Worm (Caenorhabditis elegans): ENCODE measurements around the gene nas-12.
A peak's percentile ranks its signal among the peaks of the same experiment; 100 is the strongest.

The nas-12 gene

ce11 chrIV:10259557-10259956 lies 35.7 kb downstream of the nas-12 start, which contains the start of gene F01G10.9 (continued):
- no peak for TF ChIP-seq ref-2 (tag; optimal IDR thresholded peaks at IDR 0.05)

- TF ChIP-seq rnt-1 (tag; optimal IDR thresholded peaks at IDR 0.05) (peak; percentile 44), gmeb-2 (tag; optimal IDR thresholded peaks at IDR 0.05) (no peak)
Measured at ce11 chrIV:10261061-10261460, 37.2 kb downstream of the nas-12 start.

DNA sequence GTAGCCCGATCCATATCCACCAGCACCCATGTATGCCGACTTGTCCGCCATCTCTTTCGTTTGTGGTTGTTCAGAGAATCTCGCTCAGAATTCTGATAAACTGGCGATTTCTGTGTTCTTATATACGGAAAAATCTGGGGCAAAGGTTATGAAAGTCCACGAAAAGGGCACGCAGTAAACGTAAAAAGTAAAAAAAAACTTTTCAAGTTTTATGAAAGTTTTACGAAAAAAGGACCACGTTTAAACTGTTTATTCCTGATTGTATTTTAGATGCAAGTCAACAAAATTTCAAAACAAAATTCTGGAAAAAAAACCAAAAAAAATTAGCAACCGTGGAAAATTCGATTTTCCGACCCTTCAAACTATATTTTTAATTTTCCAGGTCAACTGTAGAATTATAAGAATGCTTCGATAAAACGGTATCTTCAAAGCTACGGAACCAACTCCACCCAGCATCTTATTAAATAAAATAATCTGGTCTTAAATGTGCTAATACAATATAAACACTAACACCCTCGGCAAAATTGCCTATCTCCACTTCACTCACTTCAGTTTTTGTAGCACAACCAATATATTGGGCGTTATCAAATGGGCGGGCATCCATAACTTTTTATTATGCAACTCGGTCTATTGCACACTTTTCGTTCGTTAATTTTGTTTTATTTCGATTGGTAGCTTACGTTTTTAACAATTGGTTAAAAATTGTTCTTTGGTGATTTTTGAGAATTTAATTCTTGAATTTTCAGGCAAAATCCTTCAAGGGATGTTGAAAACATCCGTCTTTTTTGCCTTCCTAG lies 45.5 kb downstream of the nas-12 start, which contains the start of the genes nspd-7 and Y43C5A.2:
TSS of gene nspd-7 (minus strand) at position 51 of the 797 bp plus-strand sequence.
TSS of gene Y43C5A.2 (plus strand) at position 747 of the 797 bp plus-strand sequence.
- no peak for TF ChIP-seq T23F11.4 (GFP tag; optimal IDR thresholded peaks at IDR 0.05)
- TF ChIP-seq C08G9.2 (tag; optimal IDR thresholded peaks at IDR 0.05) = no peak
- TF ChIP-seq lim-6 (tag; optimal IDR thresholded peaks at IDR 0.05) = no peak
- TF ChIP-seq ceh-19 (GFP tag; optimal IDR thresholded peaks at IDR 0.05) = no peak
- no peak for TF ChIP-seq mec-3 (tag; optimal IDR thresholded peaks at IDR 0.05; ENCODE audit: borderline replicate concordance)
- TF ChIP-seq tbx-2 (tag; optimal IDR thresholded peaks at IDR 0.05) = no peak

ce11 chrIV:10273360-10273759 lies 49.5 kb downstream of the nas-12 start:
- no peak for TF ChIP-seq pha-2 (tag; optimal IDR thresholded peaks at IDR 0.05)
- no peak for TF ChIP-seq fax-1 (tag; optimal IDR thresholded peaks at IDR 0.05)
- TF ChIP-seq fkh-6 (tag; optimal IDR thresholded peaks at IDR 0.05) = no peak

DNA sequence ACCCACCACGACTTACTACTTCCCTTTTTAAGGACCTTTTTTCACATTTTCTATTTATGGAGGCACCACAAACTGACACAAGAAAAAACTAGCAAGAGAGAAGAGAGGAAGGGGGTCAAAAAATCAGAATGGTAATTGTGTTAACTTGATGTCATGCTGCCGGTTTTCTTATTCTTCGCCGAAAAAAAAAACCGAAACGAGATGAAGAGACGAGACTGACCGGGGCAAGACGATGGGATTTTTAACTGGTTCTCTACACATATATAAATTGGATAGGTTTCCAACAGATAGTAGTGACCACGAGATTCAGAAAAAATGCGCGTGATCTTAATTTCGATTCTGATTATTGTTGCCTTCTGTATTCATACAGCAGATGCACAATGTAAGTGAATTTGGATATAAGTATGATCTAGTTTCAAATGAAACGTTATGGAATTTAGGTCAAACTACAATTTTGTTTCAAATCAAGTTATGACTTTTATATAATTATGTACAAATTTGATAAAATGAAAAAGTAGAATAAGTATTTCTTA lies 50.0 kb downstream of the nas-12 start, which contains the start of gene Y43C5A.3:
TSS of gene Y43C5A.3 (plus strand) at position 256 of the 533 bp plus-strand sequence.
- TF ChIP-seq fax-1 (tag; optimal IDR thresholded peaks at IDR 0.05) = no peak
- TF ChIP-seq C08G9.2 (tag; optimal IDR thresholded peaks at IDR 0.05) = no peak
- no peak for TF ChIP-seq ceh-30 (tag; optimal IDR thresholded peaks at IDR 0.05)
- TF ChIP-seq pat-9 (tag; optimal IDR thresholded peaks at IDR 0.05) = no peak
- TF ChIP-seq sox-4 (tag; optimal IDR thresholded peaks at IDR 0.05) = no peak
- no peak for TF ChIP-seq rnt-1 (tag; optimal IDR thresholded peaks at IDR 0.05)
- TF ChIP-seq lim-6 (tag; optimal IDR thresholded peaks at IDR 0.05) = no peak
- TF ChIP-seq ceh-19 (GFP tag; optimal IDR thresholded peaks at IDR 0.05) = no peak
- no peak for TF ChIP-seq nfya-1 (tag; optimal IDR thresholded peaks at IDR 0.05)
- no peak for TF ChIP-seq tbx-7 (tag; optimal IDR thresholded peaks at IDR 0.05)
- no peak for TF ChIP-seq eyg-1 (tag; optimal IDR thresholded peaks at IDR 0.05)
- no peak for TF ChIP-seq ets-4 (tag; optimal IDR thresholded peaks at IDR 0.05)
- no peak for TF ChIP-seq ceh-34 (tag; optimal IDR thresholded peaks at IDR 0.05)
- TF ChIP-seq unc-42 (tag; optimal IDR thresholded peaks at IDR 0.05) = no peak
- TF ChIP-seq Y22D7AL.16 (tag; optimal IDR thresholded peaks at IDR 0.05) = no peak
- no peak for TF ChIP-seq madf-2 (tag; optimal IDR thresholded peaks at IDR 0.05)
- no peak for TF ChIP-seq K09A11.1 (tag; optimal IDR thresholded peaks at IDR 0.05; ENCODE audit: insufficient read depth)
- no peak for TF ChIP-seq ttx-3 (tag; optimal IDR thresholded peaks at IDR 0.05)

DNA sequence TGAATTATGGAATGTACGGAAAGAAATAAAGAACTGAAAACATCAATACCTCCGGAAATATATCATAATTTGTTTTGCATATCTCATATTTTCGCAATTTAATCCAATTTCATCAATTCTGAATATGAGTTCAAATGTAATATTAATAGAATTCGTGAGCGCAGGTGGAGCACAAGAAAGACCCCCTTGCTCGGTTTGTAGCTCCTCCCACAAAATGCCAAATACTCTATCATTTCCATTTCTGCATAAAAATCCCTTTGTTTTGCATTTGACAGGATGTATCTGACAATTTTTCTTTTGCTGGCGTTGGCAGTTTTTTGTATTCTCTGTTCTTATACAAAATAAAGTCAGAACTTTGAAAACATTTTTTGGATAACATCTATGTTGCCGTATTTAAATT lies 51.2 kb downstream of the nas-12 start:
- TF ChIP-seq ets-4 (tag; optimal IDR thresholded peaks at IDR 0.05) = no peak
- no peak for TF ChIP-seq ceh-6 (GFP tag; optimal IDR thresholded peaks at IDR 0.05)
- TF ChIP-seq F13H6.1 (tag; optimal IDR thresholded peaks at IDR 0.05) = no peak
- no peak for TF ChIP-seq ref-2 (tag; optimal IDR thresholded peaks at IDR 0.05)

Data from whole organism, late embryonic.